Worm (Caenorhabditis elegans) whole organism, late embryonic: ENCODE data around the gene fbxc-53.

Experiments used
- C08G9.2 ChIP-seq: sonication (generic microtip); optimal IDR thresholded peaks from 2 replicates; lab custom pipeline; 2016; ENCODE audit warnings: mild to moderate bottlenecking, missing genetic modification characterization, moderate library complexity, missing compliant biosample characterization
- C38D4.7 ChIP-seq: fragments of 200-800 bp; sonication (Bioruptor generic); optimal IDR thresholded peaks from 2 replicates; lab custom pipeline; 2018; ENCODE audit warnings: mild to moderate bottlenecking, missing genetic modification characterization, moderate library complexity, missing compliant biosample characterization
- F13H6.1 ChIP-seq: sonication (generic microtip); optimal IDR thresholded peaks from 2 replicates; lab custom pipeline; 2016; ENCODE audit warnings: missing genetic modification characterization, missing compliant biosample characterization
- K02D7.2 ChIP-seq: sonication (generic microtip); optimal IDR thresholded peaks from 2 replicates; lab custom pipeline; 2017; ENCODE audit warnings: mild to moderate bottlenecking, missing genetic modification characterization, missing compliant biosample characterization
- K09A11.1 ChIP-seq: sonication (generic microtip); optimal IDR thresholded peaks from 2 replicates; lab custom pipeline; 2017; ENCODE audit warnings: antibody characterized with exemption, mild to moderate bottlenecking, missing genetic modification characterization, missing compliant biosample characterization; ENCODE audit not compliant: insufficient read depth
- T23F11.4 ChIP-seq: fragments of 200-800 bp; sonication (Bioruptor generic); optimal IDR thresholded peaks from 2 replicates; lab custom pipeline; 2018; ENCODE audit warnings: mild to moderate bottlenecking, missing genetic modification characterization, missing compliant biosample characterization
- Y22D7AL.16 ChIP-seq: sonication (generic microtip); optimal IDR thresholded peaks from 2 replicates; lab custom pipeline; 2016; ENCODE audit warnings: missing genetic modification characterization, missing compliant biosample characterization
- ceh-14 ChIP-seq: sonication (generic microtip); optimal IDR thresholded peaks from 2 replicates; lab custom pipeline; 2016; ENCODE audit warnings: missing genotype, missing genetic modification characterization, missing compliant biosample characterization
- ceh-18 ChIP-seq: sonication (generic microtip); optimal IDR thresholded peaks from 2 replicates; lab custom pipeline; 2016; ENCODE audit warnings: missing genetic modification characterization, missing compliant biosample characterization
- ceh-24 ChIP-seq: sonication (generic microtip); optimal IDR thresholded peaks from 2 replicates; lab custom pipeline; 2016; ENCODE audit warnings: mild to moderate bottlenecking, missing genetic modification characterization, missing compliant biosample characterization
- ceh-30 ChIP-seq: fragments of 150-350 bp; optimal IDR thresholded peaks from 2 replicates; lab custom pipeline; 2014; ENCODE audit warnings: missing biosample characterization, missing genetic modification characterization
- ceh-45 ChIP-seq: fragments of 200-800 bp; sonication (Bioruptor generic); IDR thresholded peaks from 2 replicates; pipeline ENCODE4 v1.3.6; 2022; ENCODE audit warnings: missing genetic modification reagents, missing genetic modification characterization, missing compliant biosample characterization
- dmd-4 ChIP-seq: sonication (generic microtip); optimal IDR thresholded peaks from 2 replicates; lab custom pipeline; 2016; ENCODE audit warnings: borderline replicate concordance, missing genetic modification characterization, missing compliant biosample characterization
- dve-1 ChIP-seq: sonication (generic microtip); optimal IDR thresholded peaks from 2 replicates; lab custom pipeline; 2017; ENCODE audit warnings: antibody characterized with exemption, mild to moderate bottlenecking, missing genetic modification characterization, missing compliant biosample characterization
- elt-2 ChIP-seq: sonication (generic microtip); optimal IDR thresholded peaks from 2 replicates; lab custom pipeline; 2016; ENCODE audit warnings: missing genetic modification reagents, missing genetic modification characterization, missing compliant biosample characterization
- ets-4 ChIP-seq: sonication (generic microtip); optimal IDR thresholded peaks from 2 replicates; lab custom pipeline; 2016; ENCODE audit warnings: missing genetic modification characterization, missing compliant biosample characterization
- fkh-6 ChIP-seq: sonication (generic microtip); optimal IDR thresholded peaks from 2 replicates; lab custom pipeline; 2016; ENCODE audit warnings: missing genetic modification characterization, missing compliant biosample characterization
- hlh-15 ChIP-seq: sonication (generic microtip); optimal IDR thresholded peaks from 2 replicates; lab custom pipeline; 2016; ENCODE audit warnings: missing genetic modification characterization, missing compliant biosample characterization
- hlh-6 ChIP-seq: sonication (generic microtip); optimal IDR thresholded peaks from 2 replicates; lab custom pipeline; 2016; ENCODE audit warnings: missing genotype, missing genetic modification characterization, missing compliant biosample characterization
- hlh-8 ChIP-seq: sonication (generic microtip); optimal IDR thresholded peaks from 2 replicates; lab custom pipeline; 2016; ENCODE audit warnings: missing genotype, missing genetic modification characterization, missing compliant biosample characterization
- lim-6 ChIP-seq: sonication (generic microtip); optimal IDR thresholded peaks from 2 replicates; lab custom pipeline; 2016; ENCODE audit warnings: missing genetic modification characterization, missing compliant biosample characterization
- lin-11 ChIP-seq: fragments of 200-800 bp; sonication (Bioruptor generic); optimal IDR thresholded peaks from 2 replicates; lab custom pipeline; 2018; ENCODE audit warnings: mild to moderate bottlenecking, missing genetic modification characterization, missing compliant biosample characterization
- nhr-11 ChIP-seq: fragments of 150-350 bp; optimal IDR thresholded peaks from 2 replicates; lab custom pipeline; 2014; ENCODE audit warnings: missing biosample characterization, missing genetic modification characterization
- nhr-232 ChIP-seq: sonication (generic microtip); optimal IDR thresholded peaks from 2 replicates; lab custom pipeline; 2016; ENCODE audit warnings: missing genetic modification characterization, missing compliant biosample characterization
- npax-4 ChIP-seq: sonication (generic microtip); optimal IDR thresholded peaks from 2 replicates; lab custom pipeline; 2016; ENCODE audit warnings: missing genetic modification characterization, missing compliant biosample characterization
- odd-2 ChIP-seq: sonication (generic microtip); optimal IDR thresholded peaks from 2 replicates; lab custom pipeline; 2017; ENCODE audit warnings: antibody characterized with exemption, mild to moderate bottlenecking, missing genetic modification characterization, missing compliant biosample characterization
- pag-3 ChIP-seq: sonication (generic microtip); optimal IDR thresholded peaks from 2 replicates; lab custom pipeline; 2016; ENCODE audit warnings: missing compliant biosample characterization, missing genetic modification characterization, borderline replicate concordance
- pat-9 ChIP-seq: fragments of 200-800 bp; sonication (Bioruptor generic); optimal IDR thresholded peaks from 2 replicates; lab custom pipeline; 2018; ENCODE audit warnings: mild to moderate bottlenecking, missing genetic modification characterization, moderate library complexity, missing compliant biosample characterization
- pax-1 ChIP-seq: fragments of 150-350 bp; optimal IDR thresholded peaks from 2 replicates; lab custom pipeline; 2014; ENCODE audit warnings: missing biosample characterization, missing genetic modification characterization
- pha-2 ChIP-seq: sonication (generic microtip); optimal IDR thresholded peaks from 2 replicates; lab custom pipeline; 2017; ENCODE audit warnings: mild to moderate bottlenecking, missing genetic modification characterization, missing compliant biosample characterization
- pqm-1 ChIP-seq: sonication (generic microtip); optimal IDR thresholded peaks from 2 replicates; lab custom pipeline; 2016; ENCODE audit warnings: missing genetic modification characterization, missing compliant biosample characterization
- ref-2 ChIP-seq: sonication (generic microtip); optimal IDR thresholded peaks from 2 replicates; lab custom pipeline; 2016; ENCODE audit warnings: missing genetic modification characterization, missing compliant biosample characterization
- rnt-1 ChIP-seq: sonication (generic microtip); optimal IDR thresholded peaks from 2 replicates; lab custom pipeline; 2016; ENCODE audit warnings: missing genetic modification characterization, missing compliant biosample characterization
- sox-2 ChIP-seq: fragments of 200-800 bp; sonication (Bioruptor generic); IDR thresholded peaks from 2 replicates; pipeline ENCODE4 v1.3.6; 2022; ENCODE audit warnings: missing genetic modification reagents, missing genetic modification characterization, missing compliant biosample characterization
- syd-9 ChIP-seq: sonication (generic microtip); optimal IDR thresholded peaks from 2 replicates; lab custom pipeline; 2016; ENCODE audit warnings: mild to moderate bottlenecking, missing genetic modification characterization, moderate library complexity, missing compliant biosample characterization
- tbx-2 ChIP-seq: sonication (generic microtip); optimal IDR thresholded peaks from 2 replicates; lab custom pipeline; 2016; ENCODE audit warnings: missing genetic modification characterization, missing compliant biosample characterization
- ttx-3 ChIP-seq: sonication (generic microtip); optimal IDR thresholded peaks from 2 replicates; lab custom pipeline; 2016; ENCODE audit warnings: missing genetic modification reagents, missing genetic modification characterization, missing compliant biosample characterization
- unc-86 ChIP-seq: sonication (generic microtip); optimal IDR thresholded peaks from 2 replicates; lab custom pipeline; 2016; ENCODE audit warnings: missing genetic modification characterization, missing compliant biosample characterization

The fbxc-53 gene

DNA sequence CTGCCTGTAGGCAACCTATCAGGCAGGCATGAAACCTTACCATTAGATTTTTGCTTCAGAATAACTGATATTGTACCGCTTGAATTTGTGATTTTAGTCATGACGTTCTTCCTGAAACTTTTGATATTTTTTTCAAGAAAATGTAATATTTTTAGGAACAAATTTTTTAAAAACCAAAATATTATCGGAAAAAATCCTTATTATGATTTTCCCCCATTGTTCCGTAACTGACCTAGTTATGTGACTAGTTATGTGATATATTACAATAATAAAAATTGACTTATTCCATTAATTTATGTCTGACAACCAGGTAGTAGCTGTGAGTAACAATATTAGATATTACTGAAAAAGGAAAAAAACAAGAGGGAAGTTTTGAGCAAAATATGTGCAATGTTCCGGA is 40.1 kb upstream of the fbxc-53 start, which contains the start of gene srx-98:
Gene srx-98, minus strand, starts transcription at position 101 of the 400 bp plus-strand sequence.
- TF ChIP-seq pha-2 (tag; lab: Kevin White, UChicago) (no peak), Y22D7AL.16 (tag; lab: Kevin White, UChicago) (no peak), pag-3 (tag; lab: Kevin White, UChicago) (no peak), syd-9 (no peak), ttx-3 (tag; lab: Kevin White, UChicago) (no peak), sox-2 (GFP tag; lab: Robert Waterston, UW) (no peak), lim-6 (no peak), ceh-18 (tag; lab: Kevin White, UChicago) (no peak), T23F11.4 (GFP tag; lab: Kevin White, UChicago) (no peak), unc-86 (tag; lab: Kevin White, UChicago) (no peak), hlh-6 (no peak), ets-4 (no peak), K02D7.2 (no peak), C08G9.2 (tag; lab: Kevin White, UChicago) (no peak), odd-2 (no peak), pax-1 (tag; lab: Kevin White, UChicago) (no peak)

DNA sequence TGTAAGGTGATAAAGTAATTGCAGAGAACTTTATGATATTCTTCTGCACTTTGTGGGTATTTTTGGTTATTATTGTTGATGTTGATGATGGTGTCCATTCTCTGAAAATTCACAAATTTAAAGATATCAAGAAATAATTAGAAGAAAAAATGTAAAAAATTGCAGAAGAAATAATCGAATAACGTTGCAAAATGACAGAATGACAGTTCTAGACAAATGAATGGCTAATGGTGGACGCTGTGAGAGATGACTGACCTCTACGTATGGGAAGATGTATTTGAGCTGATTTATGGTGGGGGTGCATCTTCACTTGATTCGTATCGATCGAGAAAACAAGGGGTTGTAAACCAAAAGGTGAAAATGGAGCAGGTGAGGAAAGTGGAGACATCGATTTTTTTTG is 37.6 kb upstream of the fbxc-53 start, which contains the start of gene sea-1:
Gene sea-1, minus strand, starts transcription at position 101 of the 400 bp plus-strand sequence.
- no peak for TF ChIP-seq tbx-2 (tag; lab: Kevin White, UChicago)
- TF ChIP-seq sox-2 (GFP tag; lab: Robert Waterston, UW) = no peak
- no peak for TF ChIP-seq hlh-8 (tag; lab: Kevin White, UChicago)
- TF ChIP-seq dve-1 (tag; lab: Kevin White, UChicago) = no peak
- TF ChIP-seq lin-11 = no peak
- no peak for TF ChIP-seq nhr-232 (tag; lab: Kevin White, UChicago)
- TF ChIP-seq, all 69 proteins: peak for 0

DNA sequence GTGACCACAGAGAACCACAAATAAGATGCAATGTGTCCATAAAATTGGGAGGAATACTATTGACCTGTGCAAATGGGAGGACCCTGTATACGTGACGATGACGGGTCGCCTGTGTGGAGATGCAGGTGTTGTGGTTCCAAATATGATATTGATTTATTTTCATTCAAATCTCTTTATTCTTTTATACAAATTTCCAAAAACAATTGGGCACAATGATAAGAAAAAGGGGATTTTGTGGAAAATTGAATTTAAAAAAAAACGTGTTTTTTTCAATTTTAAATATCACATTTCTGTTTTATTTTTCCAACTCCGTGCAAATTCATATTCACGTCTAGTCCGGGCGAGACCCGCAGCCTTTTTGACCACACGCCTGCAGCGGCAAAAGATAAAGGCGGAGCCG is 35.9 kb upstream of the fbxc-53 start, which contains the start of gene F19B10.2:
Gene F19B10.2, plus strand, starts transcription at position 301 of the 400 bp plus-strand sequence.
- no peak for TF ChIP-seq ref-2 (tag; lab: Kevin White, UChicago)
- TF ChIP-seq elt-2 (tag; lab: Kevin White, UChicago) = no peak
- TF ChIP-seq C38D4.7 (GFP tag; lab: Kevin White, UChicago) = no peak
- no peak for TF ChIP-seq ttx-3 (tag; lab: Kevin White, UChicago)
- no peak for TF ChIP-seq K09A11.1 (tag; lab: Kevin White, UChicago)
- TF ChIP-seq F13H6.1 (tag; lab: Kevin White, UChicago) = no peak
- no peak for TF ChIP-seq hlh-8 (tag; lab: Kevin White, UChicago)
- no peak for TF ChIP-seq hlh-15
- no peak for TF ChIP-seq nhr-11 (tag; lab: Kevin White, UChicago)
- TF ChIP-seq ceh-14 (tag; lab: Kevin White, UChicago) = no peak
- TF ChIP-seq, all 69 proteins: peak for 0

DNA sequence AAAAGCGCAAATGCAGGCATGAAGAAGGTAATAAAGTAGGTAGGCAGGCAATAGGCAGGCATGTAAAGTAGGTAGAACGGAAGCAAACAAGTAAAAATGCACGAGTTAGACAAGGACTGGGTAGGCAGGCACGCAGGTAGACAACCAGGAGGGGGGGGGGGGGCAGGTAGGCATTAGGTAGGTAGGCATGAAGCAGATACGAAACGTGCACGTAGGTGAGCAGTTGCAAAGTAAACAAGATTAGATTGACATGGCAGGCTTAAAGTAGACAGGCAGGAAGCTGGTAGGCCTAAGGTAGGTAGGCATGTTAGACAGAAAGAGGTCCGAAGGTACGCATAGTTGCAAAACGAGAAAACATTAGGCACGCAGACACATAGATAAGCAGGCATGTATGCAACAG is 32.1 kb upstream of the fbxc-53 start:
- TF ChIP-seq dmd-4 (no peak), fkh-6 (tag; lab: Kevin White, UChicago) (no peak), hlh-15 (no peak), nhr-232 (tag; lab: Kevin White, UChicago) (no peak), pat-9 (tag; lab: Kevin White, UChicago) (no peak), ceh-45 (GFP tag; lab: Robert Waterston, UW) (no peak), npax-4 (tag; lab: Kevin White, UChicago) (no peak), rnt-1 (no peak), ref-2 (tag; lab: Kevin White, UChicago) (no peak), ceh-24 (tag; lab: Kevin White, UChicago) (no peak), ceh-14 (tag; lab: Kevin White, UChicago) (no peak), ceh-30 (tag; lab: Kevin White, UChicago) (no peak), pqm-1 (tag; lab: Kevin White, UChicago) (no peak)
